Worm (Caenorhabditis elegans): ENCODE measurements around the gene R11D1.10.

The R11D1.10 gene

ce11 chrV:12728062-12728665 lies 1.2 kb upstream of the R11D1.10 start, which contains the start of the genes rpl-28 and mrpl-49 (continued):
- TF ChIP-seq lsy-2 (tag; optimal IDR thresholded peaks at IDR 0.05): peak; percentile 91 to 94
- peak; percentile 89 for TF ChIP-seq snpc-4 (tag; optimal IDR thresholded peaks at IDR 0.05)
- TF ChIP-seq swsn-7 (tag; optimal IDR thresholded peaks at IDR 0.05): peak; percentile 82
- no peak for TF ChIP-seq unc-98 (GFP tag; IDR thresholded peaks at IDR 0.05)
- peak; percentile 61 for TF ChIP-seq ceh-88 (GFP tag; IDR thresholded peaks at IDR 0.05)
- TF ChIP-seq grh-1 (GFP tag; IDR thresholded peaks at IDR 0.05): peak; percentile 72
- TF ChIP-seq pqm-1 (tag; optimal IDR thresholded peaks at IDR 0.05): no peak
- no peak for TF ChIP-seq aha-1 (tag; optimal IDR thresholded peaks at IDR 0.05)
- peak; percentile 83 for TF ChIP-seq blmp-1 (tag; optimal IDR thresholded peaks at IDR 0.05)
- peak; percentile 98 for TF ChIP-seq lin-15B (tag; optimal IDR thresholded peaks at IDR 0.05)
- TF ChIP-seq lin-35 (GFP tag; optimal IDR thresholded peaks at IDR 0.05): peak; percentile 85 to 92
- 0 out of 2 replicates have a peak, but pooled peaks have one; percentile 8 for TF ChIP-seq mab-9 (GFP tag; IDR thresholded peaks at IDR 0.05)
- TF ChIP-seq mep-1 (tag; optimal IDR thresholded peaks at IDR 0.05): peak; percentile 97
- peak; percentile 84 for TF ChIP-seq fos-1 (tag; optimal IDR thresholded peaks at IDR 0.05)
- TF ChIP-seq irx-1 (tag; optimal IDR thresholded peaks at IDR 0.05): peak; percentile 76
- peak; percentile 78 for TF ChIP-seq lin-39 (tag; optimal IDR thresholded peaks at IDR 0.05)
- TF ChIP-seq ceh-63 (GFP tag; optimal IDR thresholded peaks at IDR 0.05): no peak
- peak; percentile 86 to 87 for TF ChIP-seq efl-1 (optimal IDR thresholded peaks at IDR 0.05)
- peak; percentile 84 to 98 for TF ChIP-seq efl-1 (GFP tag; optimal IDR thresholded peaks at IDR 0.05 in 1 of 2)
- peak; percentile 42 for TF ChIP-seq fkh-10 (GFP tag; optimal IDR thresholded peaks at IDR 0.05)
- peak; percentile 48 for TF ChIP-seq zag-1 (tag; optimal IDR thresholded peaks at IDR 0.05)
- peak; percentile 91 for TF ChIP-seq nhr-71 (tag; optimal IDR thresholded peaks at IDR 0.05)
- TF ChIP-seq tbx-2 (tag; optimal IDR thresholded peaks at IDR 0.05): peak; percentile 83
- TF ChIP-seq dsc-1 (tag; optimal IDR thresholded peaks at IDR 0.05): peak; percentile 71
- peak in 1 of 2 experiments; percentile 41 for TF ChIP-seq ztf-11 (tag; optimal IDR thresholded peaks at IDR 0.05)
- TF ChIP-seq hlh-4 (tag; optimal IDR thresholded peaks at IDR 0.05): no peak
- TF ChIP-seq nhr-12 (tag; optimal IDR thresholded peaks at IDR 0.05): no peak
- TF ChIP-seq fkh-8 (tag; optimal IDR thresholded peaks at IDR 0.05): peak; percentile 94
- peak; percentile 93 for TF ChIP-seq nhr-85 (tag)
- peak; percentile 72 for TF ChIP-seq unc-86 (tag; optimal IDR thresholded peaks at IDR 0.05)
- TF ChIP-seq C04F5.9 (tag; optimal IDR thresholded peaks at IDR 0.05): peak; percentile 61
- TF ChIP-seq alr-1 (tag; optimal IDR thresholded peaks at IDR 0.05; ENCODE audit: borderline replicate concordance): peak; percentile 1
- TF ChIP-seq lir-3 (tag; optimal IDR thresholded peaks at IDR 0.05; ENCODE audit: poor library complexity): peak; percentile 71
- TF ChIP-seq elt-3 (tag; optimal IDR thresholded peaks at IDR 0.05): peak in 4 of 6 experiments; percentile 51 to 92 (median 70)
- TF ChIP-seq unc-130 (tag; optimal IDR thresholded peaks at IDR 0.05): peak; percentile 85
- no peak for TF ChIP-seq nhr-84 (tag; optimal IDR thresholded peaks at IDR 0.05)
- peak; percentile 21 for TF ChIP-seq sox-4 (tag; optimal IDR thresholded peaks at IDR 0.05)
- TF ChIP-seq xbp-1 (tag; optimal IDR thresholded peaks at IDR 0.05): peak; percentile 89
- peak; percentile 23 for TF ChIP-seq hpl-2 (GFP tag; optimal IDR thresholded peaks at IDR 0.05)
- TF ChIP-seq lin-13 (GFP tag; optimal IDR thresholded peaks at IDR 0.05): peak; percentile 81
- peak; percentile 33 for TF ChIP-seq elt-2 (tag; optimal IDR thresholded peaks at IDR 0.05)
- no peak for TF ChIP-seq unc-30 (tag; optimal IDR thresholded peaks at IDR 0.05)
- no peak for TF ChIP-seq nhr-28 (tag; optimal IDR thresholded peaks at IDR 0.05)
- TF ChIP-seq ama-1 (optimal IDR thresholded peaks at IDR 0.05): no peak
- TF ChIP-seq hlh-17 (GFP tag; optimal IDR thresholded peaks at IDR 0.05; ENCODE audit: borderline replicate concordance): no peak
- peak; percentile 71 for TF ChIP-seq jun-1 (tag; optimal IDR thresholded peaks at IDR 0.05)
- peak; percentile 65 for TF ChIP-seq nhr-237 (tag; optimal IDR thresholded peaks at IDR 0.05)
- TF ChIP-seq skn-1 (tag; optimal IDR thresholded peaks at IDR 0.05): peak; percentile 93
- no peak for TF ChIP-seq efl-3 (GFP tag; optimal IDR thresholded peaks at IDR 0.05)
- no peak for TF ChIP-seq ets-5 (GFP tag; IDR thresholded peaks at IDR 0.05)
- TF ChIP-seq ceh-82 (tag; optimal IDR thresholded peaks at IDR 0.05): peak; percentile 92 to 93 (median 93)
- peak; percentile 61 for TF ChIP-seq ceh-90 (tag; optimal IDR thresholded peaks at IDR 0.05)
